Fruit fly (Drosophila melanogaster) whole organism, prepupa: ENCODE measurements around the gene TTLL6B.
A peak's percentile ranks its signal among the peaks of the same experiment; 100 is the strongest.

Experiments used
- Blimp-1 ChIP-seq: fragments of 200-800 bp; sonication (Bioruptor generic); optimal IDR thresholded peaks from 3 replicates; lab custom pipeline; 2017; ENCODE audit warnings: missing biosample characterization, missing genetic modification characterization, mild to moderate bottlenecking, moderate library complexity, missing genetic modification reagents
- CG10631 ChIP-seq: fragments of 200-800 bp; sonication (Bioruptor generic); optimal IDR thresholded peaks from 2 replicates; lab custom pipeline; 2016; ENCODE audit warnings: missing biosample characterization, missing genetic modification characterization
- CG10669 ChIP-seq: fragments of 200-800 bp; sonication (Bioruptor generic); optimal IDR thresholded peaks from 3 replicates; lab custom pipeline; 2018; ENCODE audit warnings: missing biosample characterization, mild to moderate bottlenecking, missing genetic modification characterization, moderate library complexity
- CG11762 ChIP-seq: fragments of 200-800 bp; sonication (Bioruptor generic); optimal IDR thresholded peaks from 3 replicates; lab custom pipeline; 2016; ENCODE audit warnings: missing biosample characterization, missing genetic modification characterization; ENCODE audit not compliant: insufficient read depth
- CG11902 ChIP-seq: fragments of 200-800 bp; sonication (Bioruptor generic); optimal IDR thresholded peaks from 3 replicates; lab custom pipeline; 2016; ENCODE audit warnings: missing biosample characterization, missing genetic modification characterization
- CG15336 ChIP-seq: fragments of 200-800 bp; sonication (Bioruptor generic); IDR thresholded peaks from 2 replicates; pipeline ENCODE4 v1.3.6; 2022; ENCODE audit warnings: missing biosample characterization, missing genetic modification characterization
- CG16779 ChIP-seq: fragments of 200-800 bp; sonication (Bioruptor generic); optimal IDR thresholded peaks from 3 replicates; lab custom pipeline; 2017; ENCODE audit warnings: missing biosample characterization, mild to moderate bottlenecking, missing genetic modification characterization
- CG3032 ChIP-seq: fragments of 200-800 bp; optimal IDR thresholded peaks from 2 replicates; lab custom pipeline; 2019; ENCODE audit warnings: missing biosample characterization, mild to moderate bottlenecking, missing genetic modification characterization, moderate library complexity
- CG31627 ChIP-seq: fragments of 200-800 bp; sonication (Bioruptor generic); optimal IDR thresholded peaks from 3 replicates; lab custom pipeline; 2016; ENCODE audit warnings: missing biosample characterization, missing genetic modification characterization
- CG32006 ChIP-seq: fragments of 200-800 bp; sonication (Bioruptor generic); optimal IDR thresholded peaks from 3 replicates; lab custom pipeline; 2017; ENCODE audit warnings: missing biosample characterization, mild to moderate bottlenecking, missing genetic modification characterization
- CG34406 ChIP-seq: fragments of 200-800 bp; sonication (Bioruptor generic); optimal IDR thresholded peaks from 3 replicates; lab custom pipeline; 2016; ENCODE audit warnings: missing biosample characterization, missing genetic modification characterization
- CG4318 ChIP-seq: fragments of 200-800 bp; sonication (Bioruptor generic); optimal IDR thresholded peaks from 3 replicates; lab custom pipeline; 2017; ENCODE audit warnings: missing biosample characterization, mild to moderate bottlenecking, missing genetic modification characterization
- CG6163 ChIP-seq: fragments of 200-800 bp; sonication (Bioruptor generic); IDR thresholded peaks from 3 replicates; pipeline ENCODE4 v1.3.6; 2022; ENCODE audit warnings: missing biosample characterization, missing genetic modification characterization
- CG6792 ChIP-seq: fragments of 200-800 bp; sonication (Bioruptor generic); optimal IDR thresholded peaks from 3 replicates; lab custom pipeline; 2016; ENCODE audit warnings: missing biosample characterization, missing genetic modification characterization
- CG6808 ChIP-seq: fragments of 200-800 bp; sonication (Bioruptor generic); optimal IDR thresholded peaks from 3 replicates; lab custom pipeline; 2017; ENCODE audit warnings: missing biosample characterization, missing genetic modification characterization, mild to moderate bottlenecking, moderate library complexity, missing genetic modification reagents
- CG6854 ChIP-seq: fragments of 200-800 bp; sonication (Bioruptor generic); optimal IDR thresholded peaks from 2 replicates; lab custom pipeline; 2017; ENCODE audit warnings: missing biosample characterization, mild to moderate bottlenecking, missing genetic modification characterization
- Eip78C ChIP-seq: fragments of 200-800 bp; sonication (Bioruptor generic); peaks from one replicate; lab custom pipeline; 2016; ENCODE audit warnings: missing biosample characterization, missing genetic modification characterization
- Eip93F ChIP-seq: fragments of 200-800 bp; sonication (Bioruptor generic); optimal IDR thresholded peaks from 2 replicates; lab custom pipeline; 2016; ENCODE audit warnings: missing biosample characterization, mild to moderate bottlenecking, missing genetic modification characterization
- Ets96B ChIP-seq: fragments of 200-800 bp; optimal IDR thresholded peaks from 2 replicates; lab custom pipeline; 2019; ENCODE audit warnings: missing biosample characterization, mild to moderate bottlenecking, missing genetic modification characterization, moderate library complexity
- Gug ChIP-seq: fragments of 200-800 bp; sonication (Bioruptor generic); IDR thresholded peaks from 2 replicates; pipeline ENCODE4 v1.3.6; 2022; ENCODE audit warnings: missing biosample characterization, missing genetic modification characterization
- Hr38 ChIP-seq: sonication (Bioruptor generic); optimal IDR thresholded peaks from 2 replicates; lab custom pipeline; 2016; ENCODE audit warnings: missing biosample characterization, missing genetic modification characterization
- Hr4 ChIP-seq: fragments of 200-800 bp; sonication (Bioruptor generic); optimal IDR thresholded peaks from 3 replicates; lab custom pipeline; 2016; ENCODE audit warnings: missing biosample characterization, missing genetic modification characterization
- Met ChIP-seq: fragments of 200-800 bp; sonication (Bioruptor generic); optimal IDR thresholded peaks from 3 replicates; lab custom pipeline; 2016; ENCODE audit warnings: missing biosample characterization, missing genetic modification characterization
- Sox14 ChIP-seq: fragments of 200-800 bp; sonication (Bioruptor generic); optimal IDR thresholded peaks from 3 replicates; lab custom pipeline; 2016; ENCODE audit warnings: missing biosample characterization, missing genetic modification characterization
- Sox15 ChIP-seq: fragments of 200-800 bp; sonication (Bioruptor generic); optimal IDR thresholded peaks from 3 replicates; lab custom pipeline; 2016; ENCODE audit warnings: missing biosample characterization, missing genetic modification characterization
- achi ChIP-seq: fragments of 200-800 bp; sonication (Bioruptor generic); optimal IDR thresholded peaks from 3 replicates; lab custom pipeline; 2016; ENCODE audit warnings: missing biosample characterization, missing genetic modification characterization
- acj6 ChIP-seq: fragments of 200-800 bp; sonication (Bioruptor generic); optimal IDR thresholded peaks from 3 replicates; lab custom pipeline; 2016; ENCODE audit warnings: missing biosample characterization, missing genetic modification characterization
- cyc ChIP-seq: fragments of 200-800 bp; sonication (Bioruptor generic); optimal IDR thresholded peaks from 3 replicates; lab custom pipeline; 2016; ENCODE audit warnings: missing biosample characterization, missing genetic modification characterization
- dac ChIP-seq: fragments of 200-800 bp; sonication (Bioruptor generic); optimal IDR thresholded peaks from 2 replicates; lab custom pipeline; 2017; ENCODE audit warnings: missing biosample characterization, mild to moderate bottlenecking, missing genetic modification characterization
- eg ChIP-seq: fragments of 200-800 bp; sonication (Bioruptor generic); IDR thresholded peaks from 3 replicates; pipeline ENCODE4 v1.3.6; 2022; ENCODE audit warnings: missing biosample characterization, missing genetic modification characterization
- esn ChIP-seq: fragments of 200-800 bp; sonication (Bioruptor generic); optimal IDR thresholded peaks from 2 replicates; lab custom pipeline; 2016; ENCODE audit warnings: missing biosample characterization, mild to moderate bottlenecking, missing genetic modification characterization, moderate library complexity
- fd59A ChIP-seq: fragments of 200-800 bp; sonication (Bioruptor generic); optimal IDR thresholded peaks from 2 replicates; lab custom pipeline; 2017; ENCODE audit warnings: missing biosample characterization, mild to moderate bottlenecking, missing genetic modification characterization, missing genetic modification reagents
- fkh ChIP-seq: fragments of 200-800 bp; sonication (Bioruptor generic); optimal IDR thresholded peaks from 3 replicates; lab custom pipeline; 2017; ENCODE audit warnings: missing biosample characterization, mild to moderate bottlenecking, missing genetic modification characterization, moderate library complexity
- lz ChIP-seq: fragments of 200-800 bp; sonication (Bioruptor generic); optimal IDR thresholded peaks from 3 replicates; lab custom pipeline; 2016; ENCODE audit warnings: missing biosample characterization, missing genetic modification characterization
- net ChIP-seq: fragments of 200-800 bp; sonication (Bioruptor generic); optimal IDR thresholded peaks from 3 replicates; lab custom pipeline; 2016; ENCODE audit warnings: missing biosample characterization, missing genetic modification characterization
- salr ChIP-seq, 2 experiments: fragments of 200-800 bp; sonication (Bioruptor generic); optimal IDR thresholded peaks; 3 replicates each; lab custom pipeline; 2016 to 2018; ENCODE audit warnings: missing biosample characterization in 2 of 2, missing genetic modification characterization in 2 of 2, mild to moderate bottlenecking in 1 of 2
- spab ChIP-seq: fragments of 200-800 bp; sonication (Bioruptor generic); optimal IDR thresholded peaks from 2 replicates; lab custom pipeline; 2017; ENCODE audit warnings: missing biosample characterization, mild to moderate bottlenecking, missing genetic modification characterization, missing genetic modification reagents
- ss ChIP-seq, 2 experiments: fragments of 200-800 bp; sonication (Bioruptor generic); optimal IDR thresholded peaks; 2 replicates in 1 of 2; 3 replicates in 1 of 2; lab custom pipeline; 2017 to 2018; ENCODE audit warnings: mild to moderate bottlenecking in 2 of 2, missing biosample characterization in 2 of 2, missing genetic modification characterization in 2 of 2, moderate library complexity in 1 of 2
- topi ChIP-seq: fragments of 200-800 bp; sonication (Bioruptor generic); optimal IDR thresholded peaks from 3 replicates; lab custom pipeline; 2016; ENCODE audit warnings: missing biosample characterization, missing genetic modification characterization

The TTLL6B gene

DNA sequence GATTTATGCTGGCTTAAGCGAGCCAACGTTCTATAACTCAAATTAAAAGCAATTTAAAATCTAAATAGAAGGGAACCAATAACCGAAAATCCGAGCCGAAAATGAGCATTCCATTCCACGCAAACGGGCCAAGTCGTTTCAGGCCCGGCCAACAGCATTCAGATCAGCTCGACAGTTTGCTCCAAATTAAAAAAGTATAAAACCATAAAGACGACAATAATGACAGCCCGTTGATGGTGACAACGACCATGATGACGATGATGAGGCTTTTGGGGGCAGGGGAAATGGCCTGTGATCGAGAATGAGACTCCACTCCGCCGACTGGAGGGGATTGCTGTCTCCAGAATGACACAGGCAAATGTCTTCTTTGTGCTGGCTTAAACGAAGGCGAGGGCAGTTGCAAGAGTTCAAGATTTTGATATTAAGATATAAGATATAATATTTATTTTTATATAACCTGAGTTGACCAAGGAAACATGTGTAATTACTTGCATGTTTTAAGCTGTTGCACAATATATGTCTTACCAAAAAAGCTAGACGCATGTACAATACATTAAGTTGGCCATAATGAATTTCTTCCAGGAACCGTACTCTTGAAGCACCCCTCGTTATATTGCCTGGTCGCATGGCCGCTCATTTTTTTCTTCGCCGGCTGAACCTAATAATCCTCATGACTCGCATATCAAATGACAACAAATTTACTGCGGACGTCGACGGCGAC is 46.0 kb downstream of the TTLL6B start (continued):
- TF ChIP-seq Blimp-1 (peak; percentile 20), Eip78C (GFP tag; lab: Kevin White, UChicago) (peak; percentile 61), acj6 (peak; percentile 26), achi (GFP tag; lab: Kevin White, UChicago) (peak; percentile 41), esn (peak; percentile 20), eg (GFP tag; lab: Robert Waterston, UW) (no peak), net (GFP tag; lab: Kevin White, UChicago) (no peak), fd59A (GFP tag; lab: Kevin White, UChicago) (peak; percentile 42), fkh (GFP tag; lab: Kevin White, UChicago) (no peak), Sox15 (GFP tag; lab: Kevin White, UChicago) (no peak), CG11762 (GFP tag; lab: Kevin White, UChicago) (peak; percentile 23), Hr38 (GFP tag; lab: Kevin White, UChicago) (no peak), Sox14 (GFP tag; lab: Kevin White, UChicago) (no peak)

DNA sequence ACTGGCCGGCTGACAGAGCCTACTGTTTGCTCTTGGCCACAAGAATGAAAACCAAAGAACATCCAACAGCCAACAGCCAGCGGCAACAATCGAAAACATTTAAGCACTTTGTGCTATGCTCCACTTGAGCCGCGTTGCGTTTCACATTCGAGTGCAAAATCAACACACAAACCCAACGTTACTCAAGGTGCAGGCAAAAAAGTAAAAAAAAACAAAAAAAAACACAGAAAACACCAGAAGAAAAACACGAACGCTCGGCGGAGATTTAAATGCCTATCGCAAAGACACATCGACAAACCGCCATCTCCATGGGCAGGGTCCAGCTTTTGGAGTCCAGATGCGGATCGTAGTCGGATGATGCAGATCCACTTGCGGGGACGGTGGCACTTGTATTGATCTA is 47.0 kb downstream of the TTLL6B start:
- TF ChIP-seq eg (GFP tag; lab: Robert Waterston, UW) (no peak), ss (GFP tag; optimal IDR thresholded peaks at IDR 0.05; lab: Kevin White, UChicago) (peak in 1 of 2 experiments; percentile 60), Blimp-1 (no peak), cyc (GFP tag; lab: Kevin White, UChicago) (no peak), CG10669 (GFP tag; lab: Kevin White, UChicago) (no peak), spab (GFP tag; lab: Kevin White, UChicago) (no peak), Eip78C (GFP tag; lab: Kevin White, UChicago) (peak; percentile 60), CG10631 (GFP tag; lab: Kevin White, UChicago) (no peak), esn (no peak)

DNA sequence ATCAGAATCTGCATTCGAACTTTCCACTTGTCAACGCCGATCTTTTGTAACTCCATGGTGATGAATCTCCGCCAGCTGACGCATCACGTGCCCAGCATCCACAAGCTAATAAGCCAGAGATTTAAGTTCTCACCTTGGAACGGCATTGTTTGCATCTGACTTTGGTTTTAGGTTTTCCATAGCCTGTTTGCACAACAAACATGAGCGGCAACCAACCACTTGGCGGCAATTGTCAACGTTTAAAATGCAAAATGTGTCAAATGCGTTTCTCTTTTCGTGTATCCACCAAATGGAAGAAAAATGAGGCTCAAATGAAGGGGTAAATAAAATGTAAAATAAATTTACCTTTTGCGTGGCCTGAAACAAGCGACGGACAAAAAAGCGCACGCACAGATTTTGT is 48.5 kb downstream of the TTLL6B start:
- TF ChIP-seq fkh (GFP tag; lab: Kevin White, UChicago) (peak; percentile 34), salr (GFP tag; optimal IDR thresholded peaks at IDR 0.05; lab: Kevin White, UChicago) (no peak), spab (GFP tag; lab: Kevin White, UChicago) (no peak), CG16779 (tag; lab: Kevin White, UChicago) (no peak)

DNA sequence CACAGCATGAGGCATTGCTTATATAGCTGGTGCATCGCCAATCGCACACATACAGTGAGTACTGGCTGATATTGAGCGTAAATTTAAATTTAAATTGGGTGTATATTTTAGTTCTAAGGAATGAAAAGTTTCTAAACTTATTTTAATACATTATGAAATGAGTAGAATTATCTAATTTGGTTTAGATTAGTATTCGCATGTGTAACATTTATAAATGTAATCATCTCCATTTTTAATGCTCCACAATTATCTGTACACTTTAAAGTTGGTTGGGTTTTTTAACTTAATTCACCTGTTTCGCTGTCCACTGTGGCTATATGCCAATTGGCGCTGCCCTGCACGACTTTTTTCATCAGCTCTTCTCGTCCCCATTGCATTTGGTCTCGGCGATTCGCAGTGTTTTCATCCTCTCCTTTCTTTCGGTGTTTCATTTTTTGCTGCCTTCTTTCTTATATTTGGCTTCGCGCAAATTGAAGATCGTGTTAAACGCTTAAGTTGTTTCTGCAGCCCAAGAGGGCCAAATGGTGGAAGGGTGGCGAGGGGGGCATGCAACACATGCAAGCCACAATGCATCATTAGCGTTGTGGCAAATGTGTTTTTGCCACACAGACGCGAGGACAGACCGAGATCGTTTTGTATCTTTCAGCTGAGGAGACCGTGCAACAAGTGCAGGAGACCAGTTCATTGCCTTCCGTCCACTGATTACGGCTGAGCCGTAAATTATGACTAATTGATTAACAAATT is 49.1 kb downstream of the TTLL6B start:
- no peak for TF ChIP-seq Eip93F (GFP tag; lab: Kevin White, UChicago)
- TF ChIP-seq dac (GFP tag; lab: Kevin White, UChicago) = no peak
- TF ChIP-seq CG6854 (GFP tag; lab: Kevin White, UChicago) = peak; percentile 79
- peak; percentile 82 for TF ChIP-seq Met
- TF ChIP-seq net (GFP tag; lab: Kevin White, UChicago) = peak; percentile 53
- TF ChIP-seq CG6808 = peak; percentile 89
- TF ChIP-seq lz (GFP tag; lab: Kevin White, UChicago) = peak; percentile 55
- peak; percentile 63 for TF ChIP-seq CG11762 (GFP tag; lab: Kevin White, UChicago)
- TF ChIP-seq CG32006 (GFP tag; lab: Kevin White, UChicago) = peak; percentile 37
- peak; percentile 79 for TF ChIP-seq fd59A (GFP tag; lab: Kevin White, UChicago)
- TF ChIP-seq CG11902 (GFP tag; lab: Kevin White, UChicago) = peak; percentile 25
- TF ChIP-seq Ets96B = peak; percentile 93
- TF ChIP-seq ss (GFP tag; optimal IDR thresholded peaks at IDR 0.05; lab: Kevin White, UChicago) = peak; percentile 68 to 77
- no peak for TF ChIP-seq Gug (GFP tag; lab: Robert Waterston, UW)
- peak; percentile 65 for TF ChIP-seq CG6792 (GFP tag; lab: Kevin White, UChicago)
- peak; percentile 48 for TF ChIP-seq topi (GFP tag; lab: Kevin White, UChicago)
- peak; percentile 87 for TF ChIP-seq spab (GFP tag; lab: Kevin White, UChicago)
- peak; percentile 71 for TF ChIP-seq cyc (GFP tag; lab: Kevin White, UChicago)
- peak; percentile 82 for TF ChIP-seq CG10631 (GFP tag; lab: Kevin White, UChicago)
- TF ChIP-seq Eip78C (GFP tag; lab: Kevin White, UChicago) = peak; percentile 92
- peak; percentile 81 for TF ChIP-seq CG10669 (GFP tag; lab: Kevin White, UChicago)
- TF ChIP-seq CG6163 (GFP tag; lab: Robert Waterston, UW) = peak; percentile 62; the same call in 2 of the 3 replicates
- TF ChIP-seq acj6 = peak; percentile 75
- TF ChIP-seq fkh (GFP tag; lab: Kevin White, UChicago) = no peak
- TF ChIP-seq CG34406 (GFP tag; lab: Kevin White, UChicago) = peak; percentile 65
- peak; percentile 18 to 54 for TF ChIP-seq salr (GFP tag; optimal IDR thresholded peaks at IDR 0.05; lab: Kevin White, UChicago)
- TF ChIP-seq Hr4 (GFP tag; lab: Kevin White, UChicago) = peak; percentile 15
- peak; percentile 44 for TF ChIP-seq Blimp-1
- TF ChIP-seq CG3032 (tag; lab: Kevin White, UChicago) = peak; percentile 90
- TF ChIP-seq CG4318 (GFP tag; lab: Kevin White, UChicago) = peak; percentile 11
- peak; percentile 33 for TF ChIP-seq CG31627 (GFP tag; lab: Kevin White, UChicago)
- TF ChIP-seq CG15336 = peak; percentile 36; the same call in 1 of the 2 replicates
